Worm (Caenorhabditis elegans): ENCODE results near the gene glb-14.

DNA sequence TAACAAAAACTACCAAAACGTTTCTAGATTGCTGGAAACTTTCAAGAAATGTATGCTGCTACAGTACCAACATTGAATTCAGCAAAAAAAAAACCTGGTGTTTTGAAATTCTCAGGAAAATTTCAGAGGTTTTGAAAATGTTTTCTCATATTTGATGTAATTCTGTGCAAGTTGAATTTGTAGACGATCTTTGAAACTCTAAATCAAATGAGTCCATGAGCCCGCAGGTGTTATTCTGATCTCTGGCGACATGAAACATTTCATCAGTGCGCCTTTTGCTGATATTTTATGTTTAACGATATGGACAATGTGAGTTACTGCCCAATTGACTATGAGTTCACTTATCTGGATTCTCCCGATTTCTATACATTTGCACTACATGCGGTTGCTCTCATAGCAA is 51.1 kb downstream of the glb-14 start, which contains the start of gene srh-218:
- TF ChIP-seq fkh-10 (GFP tag; optimal IDR thresholded peaks at IDR 0.05) (no peak), ama-1 (optimal IDR thresholded peaks at IDR 0.05) (no peak), unc-130 (tag; optimal IDR thresholded peaks at IDR 0.05) (no peak), ztf-11 (tag; optimal IDR thresholded peaks at IDR 0.05) (no peak), sptf-1 (tag; optimal IDR thresholded peaks at IDR 0.05) (no peak)

All from whole organism, L1 larva.